Worm (Caenorhabditis elegans): Measurements from ENCODE around the gene srh-122.

DNA sequence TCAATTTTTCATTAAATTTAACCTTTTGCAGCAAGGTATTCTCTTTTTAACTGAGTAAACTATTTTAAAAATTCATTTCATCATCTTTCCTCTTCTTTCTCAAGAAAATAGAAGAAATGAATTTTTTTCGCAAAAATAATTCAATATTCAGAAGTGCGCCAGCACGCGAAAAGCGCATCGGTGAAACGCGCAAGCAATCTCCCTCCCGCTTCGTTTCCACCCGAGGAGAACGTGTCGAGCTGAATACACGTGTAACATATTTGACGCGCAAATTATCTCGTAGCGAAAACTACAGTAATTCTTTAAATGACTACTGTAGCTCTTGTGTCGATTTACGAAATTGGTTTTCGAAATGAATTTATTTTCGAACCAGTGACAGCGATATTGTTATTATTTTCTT is 14.3 kb upstream of the srh-122 start:
- TF ChIP-seq lin-13 (GFP tag; optimal IDR thresholded peaks at IDR 0.05), result no peak
- no peak for TF ChIP-seq nhr-77 (tag; optimal IDR thresholded peaks at IDR 0.05)
- no peak for TF ChIP-seq unc-62 (GFP tag; optimal IDR thresholded peaks at IDR 0.05 in 1 of 2)
- no peak for TF ChIP-seq unc-62 (tag; optimal IDR thresholded peaks at IDR 0.05)
- no peak for TF ChIP-seq F10B5.3 (tag; optimal IDR thresholded peaks at IDR 0.05)
- no peak for TF ChIP-seq dve-1 (tag; optimal IDR thresholded peaks at IDR 0.05; ENCODE audit: insufficient read depth)

All from whole organism, L4 larva.